Worm (Caenorhabditis elegans) whole organism, L2 larva: ENCODE measurements around the gene W05E10.2.
A peak's percentile ranks its signal among the peaks of the same experiment; 100 is the strongest.

Source experiments
- C34F6.9 ChIP-seq: fragments of 150-350 bp; optimal IDR thresholded peaks from 2 replicates; lab custom pipeline; 2014; ENCODE audit warnings: missing biosample characterization, missing genetic modification characterization
- F13H6.1 ChIP-seq: sonication (generic microtip); optimal IDR thresholded peaks from 2 replicates; lab custom pipeline; 2016; ENCODE audit warnings: missing genetic modification characterization, missing compliant biosample characterization
- R02D3.7 ChIP-seq: fragments of 150-350 bp; optimal IDR thresholded peaks from 2 replicates; lab custom pipeline; 2014; ENCODE audit warnings: missing biosample characterization, missing genetic modification characterization
- Y55F3AM.14 ChIP-seq: fragments of 200-800 bp; sonication (Bioruptor generic); optimal IDR thresholded peaks from 2 replicates; lab custom pipeline; 2018; ENCODE audit warnings: mild to moderate bottlenecking, missing genetic modification characterization, missing compliant biosample characterization
- ZK546.5 ChIP-seq: sonication (generic microtip); optimal IDR thresholded peaks from 2 replicates; lab custom pipeline; 2017; ENCODE audit warnings: missing biosample characterization, missing genetic modification characterization
- alr-1 ChIP-seq: fragments of 150-350 bp; optimal IDR thresholded peaks from 2 replicates; lab custom pipeline; 2014; ENCODE audit warnings: missing biosample characterization, missing genetic modification characterization
- aly-2 ChIP-seq: fragments of 150-350 bp; optimal IDR thresholded peaks from 2 replicates; lab custom pipeline; 2014; ENCODE audit warnings: missing biosample characterization, missing genetic modification characterization
- ama-1 ChIP-seq: fragments of 150-350 bp; optimal IDR thresholded peaks from 2 replicates; lab custom pipeline; 2018; ENCODE audit warnings: inconsistent platforms
- blmp-1 ChIP-seq: sonication (generic microtip); optimal IDR thresholded peaks from 2 replicates; lab custom pipeline; 2017; ENCODE audit warnings: missing genetic modification characterization, mild to moderate bottlenecking, missing compliant biosample characterization, antibody characterized with exemption, moderate library complexity; ENCODE audit not compliant: insufficient read depth
- ceh-16 ChIP-seq: fragments of 150-350 bp; optimal IDR thresholded peaks from 2 replicates; lab custom pipeline; 2014; ENCODE audit warnings: missing biosample characterization, missing genetic modification characterization
- ceh-82 ChIP-seq: fragments of 150-350 bp; optimal IDR thresholded peaks from 2 replicates; lab custom pipeline; 2014; ENCODE audit warnings: missing biosample characterization, missing genetic modification characterization
- crh-2 ChIP-seq: sonication (generic microtip); optimal IDR thresholded peaks from 2 replicates; lab custom pipeline; 2017; ENCODE audit warnings: missing biosample characterization, missing genetic modification characterization
- dmd-4 ChIP-seq: sonication (generic microtip); optimal IDR thresholded peaks from 2 replicates; lab custom pipeline; 2017; ENCODE audit warnings: missing biosample characterization, missing genetic modification characterization
- egl-27 ChIP-seq: sonication (generic microtip); optimal IDR thresholded peaks from 3 replicates; lab custom pipeline; 2017; ENCODE audit warnings: missing biosample characterization, missing genetic modification reagents, missing genetic modification characterization
- elt-1 ChIP-seq: fragments of 150-350 bp; optimal IDR thresholded peaks from 2 replicates; lab custom pipeline; 2014; ENCODE audit warnings: missing biosample characterization, missing genetic modification characterization
- elt-3 ChIP-seq: sonication (generic microtip); optimal IDR thresholded peaks from 2 replicates; lab custom pipeline; 2017; ENCODE audit warnings: missing biosample characterization, missing genetic modification characterization
- fos-1 ChIP-seq: fragments of 150-350 bp; optimal IDR thresholded peaks from 2 replicates; lab custom pipeline; 2014; ENCODE audit warnings: missing biosample characterization, missing genetic modification characterization
- gmeb-1 ChIP-seq: fragments of 150-350 bp; optimal IDR thresholded peaks from 2 replicates; lab custom pipeline; 2014; ENCODE audit warnings: missing biosample characterization, missing genetic modification characterization
- lin-11 ChIP-seq: fragments of 150-350 bp; sonication (generic microtip); optimal IDR thresholded peaks from 2 replicates; lab custom pipeline; 2014; ENCODE audit warnings: missing biosample characterization, missing genetic modification characterization, inconsistent platforms, mixed read lengths
- lin-13 ChIP-seq: fragments of 150-350 bp; optimal IDR thresholded peaks from 2 replicates; lab custom pipeline; 2014; ENCODE audit warnings: missing biosample characterization, missing genetic modification reagents, missing genetic modification characterization
- lin-39 ChIP-seq: fragments of 150-350 bp; optimal IDR thresholded peaks from 2 replicates; lab custom pipeline; 2014; ENCODE audit warnings: missing biosample characterization, missing genetic modification reagents, missing genetic modification characterization
- lsy-2 ChIP-seq, 2 experiments: fragments of 150-350 bp in 1 of 2; sonication (generic microtip) in 1 of 2; optimal IDR thresholded peaks; 2 replicates each; lab custom pipeline; 2014 to 2017; ENCODE audit warnings: missing biosample characterization in 2 of 2, missing genetic modification characterization in 2 of 2
- mab-5 ChIP-seq: fragments of 150-350 bp; optimal IDR thresholded peaks from 2 replicates; lab custom pipeline; 2014; ENCODE audit warnings: missing biosample characterization, missing genetic modification characterization
- mbf-1 ChIP-seq: sonication (generic microtip); optimal IDR thresholded peaks from 2 replicates; lab custom pipeline; 2017; ENCODE audit warnings: missing biosample characterization, missing genetic modification characterization
- mdl-1 ChIP-seq, 2 experiments: fragments of 150-350 bp in 1 of 2; sonication (generic microtip) in 1 of 2; optimal IDR thresholded peaks; 2 replicates each; lab custom pipeline; 2017; ENCODE audit warnings: missing biosample characterization in 2 of 2, missing genetic modification characterization in 2 of 2
- nhr-10 ChIP-seq: sonication (generic microtip); optimal IDR thresholded peaks from 2 replicates; lab custom pipeline; 2017; ENCODE audit warnings: missing biosample characterization, missing genetic modification characterization
- nhr-11 ChIP-seq: fragments of 150-350 bp; optimal IDR thresholded peaks from 2 replicates; lab custom pipeline; 2014; ENCODE audit warnings: missing biosample characterization, missing genetic modification characterization
- nhr-12 ChIP-seq: fragments of 150-350 bp; optimal IDR thresholded peaks from 2 replicates; lab custom pipeline; 2014; ENCODE audit warnings: missing biosample characterization, missing genetic modification characterization
- nhr-129 ChIP-seq: fragments of 150-350 bp; optimal IDR thresholded peaks from 2 replicates; lab custom pipeline; 2014; ENCODE audit warnings: missing biosample characterization, missing genetic modification characterization
- nhr-21 ChIP-seq: fragments of 150-350 bp; optimal IDR thresholded peaks from 2 replicates; lab custom pipeline; 2014; ENCODE audit warnings: missing biosample characterization, missing genetic modification characterization
- nhr-23 ChIP-seq: fragments of 150-350 bp; optimal IDR thresholded peaks from 2 replicates; lab custom pipeline; 2014; ENCODE audit warnings: missing biosample characterization, missing genetic modification reagents, missing genetic modification characterization
- nhr-237 ChIP-seq: fragments of 150-350 bp; optimal IDR thresholded peaks from 2 replicates; lab custom pipeline; 2014; ENCODE audit warnings: missing biosample characterization, missing genetic modification characterization
- nhr-6 ChIP-seq: fragments of 150-350 bp; optimal IDR thresholded peaks from 2 replicates; lab custom pipeline; 2014; ENCODE audit warnings: missing biosample characterization, missing genetic modification characterization
- nhr-77 ChIP-seq: fragments of 150-350 bp; optimal IDR thresholded peaks from 2 replicates; lab custom pipeline; 2014; ENCODE audit warnings: missing biosample characterization, missing genetic modification characterization
- peb-1 ChIP-seq: fragments of 150-350 bp; optimal IDR thresholded peaks from 2 replicates; lab custom pipeline; 2014; ENCODE audit warnings: missing biosample characterization, missing genetic modification characterization
- sem-4 ChIP-seq: fragments of 150-350 bp; optimal IDR thresholded peaks from 2 replicates; lab custom pipeline; 2014; ENCODE audit warnings: missing biosample characterization, missing genetic modification reagents, missing genetic modification characterization
- skn-1 ChIP-seq: sonication (generic microtip); optimal IDR thresholded peaks from 2 replicates; lab custom pipeline; 2017; ENCODE audit warnings: missing biosample characterization, missing genetic modification characterization
- sma-3 ChIP-seq: sonication (generic microtip); optimal IDR thresholded peaks from 2 replicates; lab custom pipeline; 2016; ENCODE audit warnings: missing genetic modification reagents, missing genetic modification characterization, missing compliant biosample characterization
- sma-9 ChIP-seq, 2 experiments: fragments of 150-350 bp in 1 of 2; sonication (generic microtip) in 1 of 2; optimal IDR thresholded peaks; 2 replicates each; lab custom pipeline; 2014 to 2016; ENCODE audit warnings: missing genetic modification characterization in 2 of 2, mild to moderate bottlenecking in 1 of 2, missing biosample characterization in 1 of 2, missing compliant biosample characterization in 1 of 2, missing genetic modification reagents in 1 of 2, moderate library complexity in 1 of 2
- snpc-4 ChIP-seq: fragments of 150-350 bp; optimal IDR thresholded peaks from 2 replicates; lab custom pipeline; 2014; ENCODE audit warnings: missing biosample characterization, missing genetic modification characterization
- unc-39 ChIP-seq: fragments of 150-350 bp; optimal IDR thresholded peaks from 2 replicates; lab custom pipeline; 2014; ENCODE audit warnings: missing biosample characterization, missing genetic modification characterization
- unc-55 ChIP-seq: fragments of 150-350 bp; sonication (generic microtip); optimal IDR thresholded peaks from 3 replicates; lab custom pipeline; 2014; ENCODE audit warnings: missing biosample characterization, missing genetic modification reagents, missing genetic modification characterization
- unc-62 ChIP-seq: fragments of 150-350 bp; optimal IDR thresholded peaks from 2 replicates; lab custom pipeline; 2014; ENCODE audit warnings: missing biosample characterization, missing genetic modification reagents, missing genetic modification characterization
- zag-1 ChIP-seq: fragments of 150-350 bp; optimal IDR thresholded peaks from 2 replicates; lab custom pipeline; 2014; ENCODE audit warnings: missing biosample characterization, missing genetic modification characterization
- ztf-1 ChIP-seq: fragments of 200-800 bp; sonication (Bioruptor generic); conservative IDR thresholded peaks from 2 replicates; pipeline ENCODE4 v1.3.6; 2022; ENCODE audit warnings: missing genetic modification characterization, missing compliant biosample characterization
- ztf-11 ChIP-seq: sonication (generic microtip); optimal IDR thresholded peaks from 2 replicates; lab custom pipeline; 2017; ENCODE audit warnings: missing biosample characterization, missing genetic modification characterization
- ztf-4 ChIP-seq: fragments of 150-350 bp; optimal IDR thresholded peaks from 2 replicates; lab custom pipeline; 2014; ENCODE audit warnings: missing biosample characterization, missing genetic modification characterization

Gene W05E10.2

ce11 chrV:11730060-11730459 lies 43.1 kb downstream of the W05E10.2 start, which contains the start of gene rhr-2:
Gene rhr-2, minus strand, starts transcription at chrV:11730160.
- no peak for TF ChIP-seq nhr-6 (tag; lab: Kevin White, UChicago)
- no peak for TF ChIP-seq nhr-237 (tag; lab: Kevin White, UChicago)
- TF ChIP-seq unc-55 = no peak
- TF ChIP-seq zag-1 (tag; lab: Kevin White, UChicago) = no peak
- TF ChIP-seq ztf-4 (tag; lab: Kevin White, UChicago) = no peak

- TF ChIP-seq elt-3 (tag; lab: Kevin White, UChicago) (no peak), R02D3.7 (no peak), egl-27 (tag; lab: Kevin White, UChicago) (no peak), ama-1 (lab: Kevin White, UChicago) (no peak), nhr-237 (tag; lab: Kevin White, UChicago) (no peak), skn-1 (tag; lab: Kevin White, UChicago) (no peak), unc-39 (tag; lab: Kevin White, UChicago) (no peak), mab-5 (no peak), C34F6.9 (tag; lab: Kevin White, UChicago) (no peak), fos-1 (tag; lab: Kevin White, UChicago) (no peak), sem-4 (tag; lab: Kevin White, UChicago) (no peak), dmd-4 (no peak), unc-55 (no peak), nhr-21 (tag; lab: Kevin White, UChicago) (no peak), Y55F3AM.14 (GFP tag; lab: Kevin White, UChicago) (no peak), zag-1 (tag; lab: Kevin White, UChicago) (no peak), lsy-2 (tag; optimal IDR thresholded peaks at IDR 0.05; lab: Kevin White, UChicago) (no peak), alr-1 (tag; lab: Kevin White, UChicago) (no peak), ztf-11 (no peak)
- TF ChIP-seq, all 48 proteins: peak for 0
Measured at ce11 chrV:11732049-11732448, 45.1 kb downstream of the W05E10.2 start.

- TF ChIP-seq skn-1 (tag; lab: Kevin White, UChicago) (no peak), dmd-4 (no peak), nhr-6 (tag; lab: Kevin White, UChicago) (no peak), sem-4 (tag; lab: Kevin White, UChicago) (no peak), unc-55 (no peak), fos-1 (tag; lab: Kevin White, UChicago) (peak; percentile 38), lsy-2 (tag; optimal IDR thresholded peaks at IDR 0.05; lab: Kevin White, UChicago) (peak; percentile 25 to 78), blmp-1 (no peak), nhr-237 (tag; lab: Kevin White, UChicago) (no peak), Y55F3AM.14 (GFP tag; lab: Kevin White, UChicago) (no peak), lin-39 (tag; lab: Kevin White, UChicago) (no peak), ztf-4 (tag; lab: Kevin White, UChicago) (no peak), nhr-11 (tag; lab: Kevin White, UChicago) (no peak), mdl-1 (tag; optimal IDR thresholded peaks at IDR 0.05; lab: Kevin White, UChicago) (no peak), ZK546.5 (tag; lab: Kevin White, UChicago) (no peak), ztf-11 (no peak), gmeb-1 (tag; lab: Kevin White, UChicago) (peak; percentile 95), ceh-16 (tag; lab: Kevin White, UChicago) (no peak), F13H6.1 (tag; lab: Kevin White, UChicago) (peak; percentile 50), lin-11 (tag; lab: Kevin White, UChicago) (peak; percentile 56), zag-1 (tag; lab: Kevin White, UChicago) (no peak), alr-1 (tag; lab: Kevin White, UChicago) (no peak), peb-1 (tag; lab: Kevin White, UChicago) (no peak), nhr-21 (tag; lab: Kevin White, UChicago) (peak; percentile 40), nhr-12 (tag; lab: Kevin White, UChicago) (no peak), mbf-1 (no peak), snpc-4 (no peak), sma-3 (peak; percentile 54), ceh-82 (tag; lab: Kevin White, UChicago) (no peak), sma-9 (GFP tag; optimal IDR thresholded peaks at IDR 0.05; lab: Kevin White, UChicago) (peak; percentile 60), sma-9 (tag; optimal IDR thresholded peaks at IDR 0.05; lab: Kevin White, UChicago) (no peak), mab-5 (no peak), egl-27 (tag; lab: Kevin White, UChicago) (no peak), unc-39 (tag; lab: Kevin White, UChicago) (no peak), crh-2 (tag; lab: Kevin White, UChicago) (peak; percentile 47), lin-13 (GFP tag; lab: Kevin White, UChicago) (peak; percentile 36), R02D3.7 (no peak), ztf-1 (GFP tag; lab: Robert Waterston, UW) (no peak), aly-2 (no peak), C34F6.9 (tag; lab: Kevin White, UChicago) (no peak), nhr-23 (tag; lab: Kevin White, UChicago) (no peak), elt-1 (no peak), nhr-77 (tag; lab: Kevin White, UChicago) (no peak), nhr-10 (tag; lab: Kevin White, UChicago) (no peak), ama-1 (lab: Kevin White, UChicago) (no peak), unc-62 (no peak), nhr-129 (tag; lab: Kevin White, UChicago) (no peak), elt-3 (tag; lab: Kevin White, UChicago) (no peak)
Measured at ce11 chrV:11733460-11733859, 46.5 kb downstream of the W05E10.2 start, which contains the start of gene npp-22. Gene npp-22, minus strand, starts transcription at chrV:11733472.
